Worm (Caenorhabditis elegans): ENCODE measurements around the gene C25F9.14.

C25F9.14 gene

ce11 chrV:19436307-19436706, at the start of gene C25F9.14:
C25F9.14 (plus strand) TSS chrV:19436484.
- TF ChIP-seq C34B4.2 (tag; optimal IDR thresholded peaks at IDR 0.05) (no peak), efl-1 (optimal IDR thresholded peaks at IDR 0.05) (no peak), efl-1 (GFP tag; optimal IDR thresholded peaks at IDR 0.05 in 1 of 2) (peak in 1 of 2 experiments; percentile 21)

ce11 chrV:19390029-19390428, 46.3 kb upstream of the C25F9.14 start, which contains the start of gene slcr-46.2:
slcr-46.2 (minus strand) TSS chrV:19390129.
- TF ChIP-seq blmp-1 (tag; optimal IDR thresholded peaks at IDR 0.05) = no peak
- TF ChIP-seq lin-35 (GFP tag; optimal IDR thresholded peaks at IDR 0.05) = no peak
- TF ChIP-seq hlh-4 (tag; optimal IDR thresholded peaks at IDR 0.05) = no peak
- no peak for TF ChIP-seq mep-1 (tag; optimal IDR thresholded peaks at IDR 0.05)
- no peak for TF ChIP-seq isw-1 (GFP tag; IDR thresholded peaks at IDR 0.05)
- TF ChIP-seq Y116A8C.19 (tag; optimal IDR thresholded peaks at IDR 0.05; ENCODE audit: borderline replicate concordance) = no peak
- no peak for TF ChIP-seq nhr-19 (GFP tag; conservative IDR thresholded peaks at IDR 0.05)
- no peak for TF ChIP-seq ceh-82 (tag; optimal IDR thresholded peaks at IDR 0.05)
- TF ChIP-seq ztf-11 (tag; optimal IDR thresholded peaks at IDR 0.05) = no peak
- TF ChIP-seq lin-39 (tag; optimal IDR thresholded peaks at IDR 0.05) = no peak
- no peak for TF ChIP-seq irx-1 (tag; optimal IDR thresholded peaks at IDR 0.05)

- TF ChIP-seq hpl-2 (GFP tag; optimal IDR thresholded peaks at IDR 0.05) (no peak), nhr-76 (tag; optimal IDR thresholded peaks at IDR 0.05) (no peak), unc-86 (tag; optimal IDR thresholded peaks at IDR 0.05) (no peak), ztf-4 (tag; optimal IDR thresholded peaks at IDR 0.05) (no peak), ceh-63 (GFP tag; optimal IDR thresholded peaks at IDR 0.05) (no peak), C16A3.4 (tag; optimal IDR thresholded peaks at IDR 0.05) (no peak), lin-14 (GFP tag; optimal IDR thresholded peaks at IDR 0.05) (no peak), tlp-1 (tag; optimal IDR thresholded peaks at IDR 0.05) (no peak), nhr-47 (tag; optimal IDR thresholded peaks at IDR 0.05) (no peak), swsn-7 (tag; optimal IDR thresholded peaks at IDR 0.05) (peak; percentile 31), sup-37 (GFP tag; optimal IDR thresholded peaks at IDR 0.05) (no peak), efl-3 (GFP tag; optimal IDR thresholded peaks at IDR 0.05) (no peak), rnt-1 (tag; optimal IDR thresholded peaks at IDR 0.05) (no peak), nhr-77 (tag; optimal IDR thresholded peaks at IDR 0.05) (no peak), skn-1 (tag; optimal IDR thresholded peaks at IDR 0.05) (no peak), elt-3 (tag; optimal IDR thresholded peaks at IDR 0.05) (no peak), zag-1 (tag; optimal IDR thresholded peaks at IDR 0.05) (no peak), lir-3 (tag; optimal IDR thresholded peaks at IDR 0.05; ENCODE audit: poor library complexity) (no peak), lsy-2 (tag; optimal IDR thresholded peaks at IDR 0.05) (peak; percentile 4 to 27), ces-1 (GFP tag; optimal IDR thresholded peaks at IDR 0.05) (no peak), aha-1 (tag; optimal IDR thresholded peaks at IDR 0.05) (no peak), mdl-1 (tag; optimal IDR thresholded peaks at IDR 0.05) (no peak), fkh-8 (tag; optimal IDR thresholded peaks at IDR 0.05) (peak; percentile 29), irx-1 (tag; optimal IDR thresholded peaks at IDR 0.05) (no peak), pqm-1 (tag; optimal IDR thresholded peaks at IDR 0.05) (no peak), nhr-28 (tag; optimal IDR thresholded peaks at IDR 0.05) (no peak), pag-3 (tag; optimal IDR thresholded peaks at IDR 0.05; ENCODE audit: borderline replicate concordance, insufficient read depth) (no peak), ztf-11 (tag; optimal IDR thresholded peaks at IDR 0.05) (no peak), snu-23 (GFP tag; optimal IDR thresholded peaks at IDR 0.05) (peak; percentile 15), mef-2 (tag; optimal IDR thresholded peaks at IDR 0.05) (no peak), jun-1 (tag; optimal IDR thresholded peaks at IDR 0.05) (no peak), C34B4.2 (tag; optimal IDR thresholded peaks at IDR 0.05) (no peak), lin-15B (tag; optimal IDR thresholded peaks at IDR 0.05) (no peak), nhr-85 (tag) (no peak), mep-1 (tag; optimal IDR thresholded peaks at IDR 0.05) (peak; percentile 15), hlh-17 (GFP tag; optimal IDR thresholded peaks at IDR 0.05; ENCODE audit: borderline replicate concordance) (no peak), nhr-19 (GFP tag; conservative IDR thresholded peaks at IDR 0.05) (no peak; the same call in 1 of the 2 replicates), vab-15 (tag; optimal IDR thresholded peaks at IDR 0.05) (no peak), elt-2 (tag; optimal IDR thresholded peaks at IDR 0.05) (no peak), ceh-88 (GFP tag; IDR thresholded peaks at IDR 0.05) (no peak), unc-30 (tag; optimal IDR thresholded peaks at IDR 0.05) (no peak), lin-35 (GFP tag; optimal IDR thresholded peaks at IDR 0.05) (no peak)
These were observed 45.0 kb upstream of the C25F9.14 start for ce11 chrV:19391242-19391641.
